Worm (Caenorhabditis elegans) whole organism, L1 larva: ENCODE measurements around the gene T04B2.3.

Experiments used
- nhr-237 ChIP-seq: fragments of 150-350 bp; optimal IDR thresholded peaks from 2 replicates; lab custom pipeline; 2014; ENCODE audit warnings: missing biosample characterization, missing genetic modification characterization
- pag-3 ChIP-seq: sonication (generic microtip); optimal IDR thresholded peaks from 2 replicates; lab custom pipeline; 2017; ENCODE audit warnings: missing genetic modification characterization, mild to moderate bottlenecking, missing compliant biosample characterization, antibody characterized with exemption, borderline replicate concordance; ENCODE audit not compliant: insufficient read depth
- snpc-4 ChIP-seq: fragments of 150-350 bp; optimal IDR thresholded peaks from 2 replicates; lab custom pipeline; 2014; ENCODE audit warnings: missing biosample characterization, missing genetic modification characterization
- sup-37 ChIP-seq: fragments of 200-800 bp; sonication (Bioruptor generic); optimal IDR thresholded peaks from 2 replicates; lab custom pipeline; 2018; ENCODE audit warnings: mild to moderate bottlenecking, missing genetic modification characterization, missing compliant biosample characterization
- tbx-2 ChIP-seq: sonication (generic microtip); optimal IDR thresholded peaks from 2 replicates; lab custom pipeline; 2016; ENCODE audit warnings: missing genetic modification characterization, missing compliant biosample characterization

DNA sequence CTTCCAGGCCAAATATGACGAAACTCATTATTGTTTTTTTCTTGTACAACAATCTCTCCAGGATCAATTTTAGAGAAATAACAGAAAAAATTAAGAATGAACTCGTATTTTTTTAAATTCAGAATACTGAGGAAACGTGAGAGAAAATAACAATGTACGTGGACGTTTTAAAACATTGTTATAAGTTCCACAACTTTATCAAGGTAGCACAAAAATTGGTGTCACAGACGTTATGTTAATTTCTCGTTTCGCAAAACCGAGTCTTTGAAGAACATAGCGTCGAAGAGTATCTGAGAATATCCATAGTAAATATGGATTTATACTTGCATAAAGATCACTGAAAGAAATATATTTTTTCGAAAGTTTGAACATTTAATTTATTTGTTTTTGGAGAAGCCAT is 3.9 kb downstream of the T04B2.3 start, which contains the start of gene T04B2.8:
- TF ChIP-seq sup-37 (GFP tag; lab: Kevin White, UChicago), result no peak
- no peak for TF ChIP-seq tbx-2
- no peak for TF ChIP-seq pag-3
- TF ChIP-seq snpc-4 (tag; lab: Kevin White, UChicago), result no peak
- no peak for TF ChIP-seq nhr-237 (tag; lab: Kevin White, UChicago)
